Worm (Caenorhabditis elegans): Measurements from ENCODE around the gene C07A9.12.

DNA sequence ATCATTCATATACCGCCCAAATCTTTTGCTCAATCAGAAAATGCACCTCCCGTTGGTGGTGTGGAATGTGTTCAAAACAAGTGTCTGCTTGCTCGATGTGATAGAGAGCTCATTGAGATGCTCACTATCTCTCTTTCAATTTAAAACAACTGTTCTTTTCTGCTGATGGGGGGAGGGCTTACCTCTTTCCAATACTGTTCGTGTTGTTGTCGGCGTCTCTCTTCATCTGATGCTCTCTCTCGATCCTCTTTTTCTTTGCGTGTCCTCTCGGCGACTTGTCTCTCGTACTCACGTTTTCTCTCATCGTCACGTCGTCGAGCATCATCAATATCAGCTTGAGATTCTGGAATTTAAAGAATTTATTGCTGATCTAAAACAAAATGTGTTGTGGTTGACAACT, 14.6 kb upstream of the C07A9.12 start:
- TF ChIP-seq dao-5 (tag; optimal IDR thresholded peaks at IDR 0.05) (no peak), him-1 (tag; optimal IDR thresholded peaks at IDR 0.05) (no peak)
